Fruit fly (Drosophila melanogaster): ENCODE data around the gene CG14717.

The CG14717 gene

dm6 chr3R:11649449-11649848, 46.9 kb upstream of the CG14717 start (continued):
- peak; percentile 89 for TF ChIP-seq p53 (GFP tag; optimal IDR thresholded peaks at IDR 0.05)
- peak; percentile 71 for TF ChIP-seq Nf-YB (GFP tag; optimal IDR thresholded peaks at IDR 0.05)
- peak; percentile 95 for TF ChIP-seq Chrac-16 (GFP tag; optimal IDR thresholded peaks at IDR 0.05)
- TF ChIP-seq vnd (GFP tag; IDR thresholded peaks at IDR 0.05; ENCODE audit: partially characterized antibody), result no peak
- no peak for TF ChIP-seq CG8478 (optimal IDR thresholded peaks at IDR 0.05)
- TF ChIP-seq exex (tag; optimal IDR thresholded peaks at IDR 0.05), result peak; percentile 78
- TF ChIP-seq CG4730 (GFP tag; IDR thresholded peaks at IDR 0.05), result peak; percentile 95
- peak; percentile 69 for TF ChIP-seq Jarid2 (GFP tag; optimal IDR thresholded peaks at IDR 0.05)
- TF ChIP-seq CG10431 (GFP tag; optimal IDR thresholded peaks at IDR 0.05), result peak; percentile 60
- peak; percentile 98 for TF ChIP-seq CG12769 (tag; optimal IDR thresholded peaks at IDR 0.05)
- TF ChIP-seq gcm (GFP tag; optimal IDR thresholded peaks at IDR 0.05), result peak; percentile 83
- no peak for TF ChIP-seq Sry-β (GFP tag; optimal IDR thresholded peaks at IDR 0.05)
- peak; percentile 2 for TF ChIP-seq bigmax (GFP tag; optimal IDR thresholded peaks at IDR 0.05)
- peak; percentile 98 for TF ChIP-seq Aef1 (GFP tag; IDR thresholded peaks at IDR 0.05)
- peak; percentile 95 for TF ChIP-seq danr (GFP tag; IDR thresholded peaks at IDR 0.05)
- TF ChIP-seq Dip2 (GFP tag; IDR thresholded peaks at IDR 0.05), result peak; percentile 32; the same call in 1 of the 2 replicates
- TF ChIP-seq lola (GFP tag; optimal IDR thresholded peaks at IDR 0.05), result peak in 1 of 3 experiments; percentile 58
- peak; percentile 94 for TF ChIP-seq Fer1 (GFP tag; optimal IDR thresholded peaks at IDR 0.05)
- TF ChIP-seq CG10462 (GFP tag; optimal IDR thresholded peaks at IDR 0.05), result peak; percentile 89
- TF ChIP-seq Drgx (GFP tag; IDR thresholded peaks at IDR 0.05), result peak; percentile 89
- peak; percentile 96 for TF ChIP-seq PHDP (tag; optimal IDR thresholded peaks at IDR 0.05)
- no peak for TF ChIP-seq Stat92E (GFP tag; optimal IDR thresholded peaks at IDR 0.05)
- TF ChIP-seq sr (GFP tag; IDR thresholded peaks at IDR 0.05), result peak; percentile 93
- peak; percentile 67 for TF ChIP-seq CG17802 (tag; optimal IDR thresholded peaks at IDR 0.05)
- peak; percentile 98 for TF ChIP-seq CG10543 (GFP tag; optimal IDR thresholded peaks at IDR 0.05)
- no peak for TF ChIP-seq hb (GFP tag; IDR thresholded peaks at IDR 0.05; ENCODE audit: partially characterized antibody)
- peak; percentile 87 for TF ChIP-seq CG11723 (GFP tag; optimal IDR thresholded peaks at IDR 0.05)
- peak; percentile 84 for TF ChIP-seq CG18262 (tag; optimal IDR thresholded peaks at IDR 0.05)
- TF ChIP-seq CG12071 (GFP tag; optimal IDR thresholded peaks at IDR 0.05), result peak; percentile 97
- TF ChIP-seq Taf1 (GFP tag; IDR thresholded peaks at IDR 0.05), result peak; percentile 97
- peak; percentile 91 for TF ChIP-seq Lim3 (GFP tag; IDR thresholded peaks at IDR 0.05)
- TF ChIP-seq CG6854 (GFP tag; optimal IDR thresholded peaks at IDR 0.05), result peak; percentile 89
- peak; percentile 95 for TF ChIP-seq CG10654 (GFP tag; optimal IDR thresholded peaks at IDR 0.05)
- TF ChIP-seq CG6272 (GFP tag; IDR thresholded peaks at IDR 0.05), result peak; percentile 93
- peak; percentile 99 for TF ChIP-seq mam (GFP tag; optimal IDR thresholded peaks at IDR 0.05)
- peak; percentile 93 for TF ChIP-seq CG17568 (GFP tag; optimal IDR thresholded peaks at IDR 0.05)
- peak; percentile 95 for TF ChIP-seq CG2889 (GFP tag; IDR thresholded peaks at IDR 0.05)
- peak; percentile 92 for TF ChIP-seq bowl (GFP tag; IDR thresholded peaks at IDR 0.05)
- no peak for TF ChIP-seq mld (GFP tag; IDR thresholded peaks at IDR 0.05; ENCODE audit: partially characterized antibody)
- peak; percentile 91 for TF ChIP-seq CG13123 (GFP tag; optimal IDR thresholded peaks at IDR 0.05)
- TF ChIP-seq twi (tag; optimal IDR thresholded peaks at IDR 0.05), result peak; percentile 82
- peak; percentile 89 for TF ChIP-seq MTF-1 (GFP tag; optimal IDR thresholded peaks at IDR 0.05; ENCODE audit: borderline replicate concordance)
- no peak for TF ChIP-seq tna (GFP tag; IDR thresholded peaks at IDR 0.05; ENCODE audit: partially characterized antibody)
- peak; percentile 94 for TF ChIP-seq bcd (GFP tag; optimal IDR thresholded peaks at IDR 0.05)
- no peak for TF ChIP-seq knrl (GFP tag; IDR thresholded peaks at IDR 0.05; ENCODE audit: partially characterized antibody)
- peak; percentile 93 for TF ChIP-seq oc (tag; optimal IDR thresholded peaks at IDR 0.05)
- no peak for TF ChIP-seq Bgb (GFP tag; IDR thresholded peaks at IDR 0.05; ENCODE audit: partially characterized antibody)
- peak; percentile 91 for TF ChIP-seq peb (GFP tag; IDR thresholded peaks at IDR 0.05)
- TF ChIP-seq Dp (GFP tag; optimal IDR thresholded peaks at IDR 0.05), result peak; percentile 17
- TF ChIP-seq pum (GFP tag; optimal IDR thresholded peaks at IDR 0.05), result peak; percentile 96
